Worm (Caenorhabditis elegans) whole organism, late embryonic: Measurements from ENCODE around the gene sre-5.
A peak's percentile ranks its signal among the peaks of the same experiment; 100 is the strongest.

Experiments used
- F13H6.1 ChIP-seq: sonication (generic microtip); optimal IDR thresholded peaks from 2 replicates; lab custom pipeline; 2016; ENCODE audit warnings: missing genetic modification characterization, missing compliant biosample characterization
- T23F11.4 ChIP-seq: fragments of 200-800 bp; sonication (Bioruptor generic); optimal IDR thresholded peaks from 2 replicates; lab custom pipeline; 2018; ENCODE audit warnings: mild to moderate bottlenecking, missing genetic modification characterization, missing compliant biosample characterization
- Y22D7AL.16 ChIP-seq: sonication (generic microtip); optimal IDR thresholded peaks from 2 replicates; lab custom pipeline; 2016; ENCODE audit warnings: missing genetic modification characterization, missing compliant biosample characterization
- ahr-1 ChIP-seq: sonication (generic microtip); optimal IDR thresholded peaks from 2 replicates; lab custom pipeline; 2016; ENCODE audit warnings: missing genetic modification characterization, missing compliant biosample characterization
- ama-1 ChIP-seq: fragments of 150-350 bp; optimal IDR thresholded peaks from 2 replicates; lab custom pipeline; 2014
- ceh-14 ChIP-seq: sonication (generic microtip); optimal IDR thresholded peaks from 2 replicates; lab custom pipeline; 2016; ENCODE audit warnings: missing genotype, missing genetic modification characterization, missing compliant biosample characterization
- ceh-2 ChIP-seq: sonication (generic microtip); optimal IDR thresholded peaks from 2 replicates; lab custom pipeline; 2016; ENCODE audit warnings: missing genotype, missing genetic modification characterization, missing compliant biosample characterization
- ceh-22 ChIP-seq: sonication (generic microtip); optimal IDR thresholded peaks from 2 replicates; lab custom pipeline; 2017; ENCODE audit warnings: missing biosample characterization, missing genetic modification characterization
- ceh-24 ChIP-seq: sonication (generic microtip); optimal IDR thresholded peaks from 2 replicates; lab custom pipeline; 2016; ENCODE audit warnings: mild to moderate bottlenecking, missing genetic modification characterization, missing compliant biosample characterization
- ceh-31 ChIP-seq: sonication (generic microtip); optimal IDR thresholded peaks from 2 replicates; lab custom pipeline; 2016; ENCODE audit warnings: missing genetic modification characterization, missing compliant biosample characterization
- ceh-34 ChIP-seq: sonication (generic microtip); optimal IDR thresholded peaks from 2 replicates; lab custom pipeline; 2016; ENCODE audit warnings: mild to moderate bottlenecking, missing genetic modification characterization, missing compliant biosample characterization
- ceh-45 ChIP-seq: fragments of 200-800 bp; sonication (Bioruptor generic); IDR thresholded peaks from 2 replicates; pipeline ENCODE4 v1.3.6; 2022; ENCODE audit warnings: missing genetic modification reagents, missing genetic modification characterization, missing compliant biosample characterization
- ceh-48 ChIP-seq: sonication (generic microtip); optimal IDR thresholded peaks from 2 replicates; lab custom pipeline; 2016; ENCODE audit warnings: missing genetic modification characterization, inconsistent platforms, missing compliant biosample characterization
- ceh-6 ChIP-seq: fragments of 200-800 bp; sonication (Bioruptor generic); optimal IDR thresholded peaks from 2 replicates; lab custom pipeline; 2018; ENCODE audit warnings: mild to moderate bottlenecking, missing genetic modification characterization, missing compliant biosample characterization
- ceh-9 ChIP-seq: sonication (generic microtip); optimal IDR thresholded peaks from 2 replicates; lab custom pipeline; 2016; ENCODE audit warnings: mild to moderate bottlenecking, missing genetic modification characterization, inconsistent platforms, missing compliant biosample characterization
- dmd-4 ChIP-seq: sonication (generic microtip); optimal IDR thresholded peaks from 2 replicates; lab custom pipeline; 2016; ENCODE audit warnings: borderline replicate concordance, missing genetic modification characterization, missing compliant biosample characterization
- dve-1 ChIP-seq: sonication (generic microtip); optimal IDR thresholded peaks from 2 replicates; lab custom pipeline; 2017; ENCODE audit warnings: antibody characterized with exemption, mild to moderate bottlenecking, missing genetic modification characterization, missing compliant biosample characterization
- elt-2 ChIP-seq: sonication (generic microtip); optimal IDR thresholded peaks from 2 replicates; lab custom pipeline; 2016; ENCODE audit warnings: missing genetic modification reagents, missing genetic modification characterization, missing compliant biosample characterization
- eyg-1 ChIP-seq: sonication (generic microtip); optimal IDR thresholded peaks from 2 replicates; lab custom pipeline; 2016; ENCODE audit warnings: missing genotype, missing genetic modification characterization, missing compliant biosample characterization
- fkh-10 ChIP-seq: fragments of 150-350 bp; optimal IDR thresholded peaks from 2 replicates; lab custom pipeline; 2014; ENCODE audit warnings: missing biosample characterization, missing genetic modification reagents, missing genetic modification characterization
- fkh-6 ChIP-seq: sonication (generic microtip); optimal IDR thresholded peaks from 2 replicates; lab custom pipeline; 2016; ENCODE audit warnings: missing genetic modification characterization, missing compliant biosample characterization
- gmeb-2 ChIP-seq: sonication (generic microtip); optimal IDR thresholded peaks from 2 replicates; lab custom pipeline; 2016; ENCODE audit warnings: missing genetic modification characterization, inconsistent platforms, missing compliant biosample characterization
- hlh-13 ChIP-seq: fragments of 200-800 bp; sonication (Bioruptor generic); optimal IDR thresholded peaks from 2 replicates; lab custom pipeline; 2018; ENCODE audit warnings: mild to moderate bottlenecking, missing genetic modification characterization, missing compliant biosample characterization
- hlh-15 ChIP-seq: sonication (generic microtip); optimal IDR thresholded peaks from 2 replicates; lab custom pipeline; 2016; ENCODE audit warnings: missing genetic modification characterization, missing compliant biosample characterization
- hlh-30 ChIP-seq: sonication (generic microtip); optimal IDR thresholded peaks from 2 replicates; lab custom pipeline; 2017; ENCODE audit warnings: antibody characterized with exemption, missing genetic modification characterization, missing compliant biosample characterization; ENCODE audit not compliant: insufficient read depth
- hlh-6 ChIP-seq: sonication (generic microtip); optimal IDR thresholded peaks from 2 replicates; lab custom pipeline; 2016; ENCODE audit warnings: missing genotype, missing genetic modification characterization, missing compliant biosample characterization
- madf-2 ChIP-seq: sonication (generic microtip); optimal IDR thresholded peaks from 2 replicates; lab custom pipeline; 2017; ENCODE audit warnings: missing genetic modification characterization, missing compliant biosample characterization
- nfya-1 ChIP-seq: sonication (generic microtip); optimal IDR thresholded peaks from 2 replicates; lab custom pipeline; 2017; ENCODE audit warnings: missing genetic modification characterization, mild to moderate bottlenecking, missing compliant biosample characterization, antibody characterized with exemption, moderate library complexity
- nhr-11 ChIP-seq: fragments of 150-350 bp; optimal IDR thresholded peaks from 2 replicates; lab custom pipeline; 2014; ENCODE audit warnings: missing biosample characterization, missing genetic modification characterization
- nhr-232 ChIP-seq: sonication (generic microtip); optimal IDR thresholded peaks from 2 replicates; lab custom pipeline; 2016; ENCODE audit warnings: missing genetic modification characterization, missing compliant biosample characterization
- npax-4 ChIP-seq: sonication (generic microtip); optimal IDR thresholded peaks from 2 replicates; lab custom pipeline; 2016; ENCODE audit warnings: missing genetic modification characterization, missing compliant biosample characterization
- pag-3 ChIP-seq: sonication (generic microtip); optimal IDR thresholded peaks from 2 replicates; lab custom pipeline; 2016; ENCODE audit warnings: missing compliant biosample characterization, missing genetic modification characterization, borderline replicate concordance
- pat-9 ChIP-seq: fragments of 200-800 bp; sonication (Bioruptor generic); optimal IDR thresholded peaks from 2 replicates; lab custom pipeline; 2018; ENCODE audit warnings: mild to moderate bottlenecking, missing genetic modification characterization, moderate library complexity, missing compliant biosample characterization
- pros-1 ChIP-seq: fragments of 150-350 bp; optimal IDR thresholded peaks from 2 replicates; lab custom pipeline; 2014; ENCODE audit warnings: missing biosample characterization, missing genetic modification reagents, missing genetic modification characterization
- ref-2 ChIP-seq: sonication (generic microtip); optimal IDR thresholded peaks from 2 replicates; lab custom pipeline; 2016; ENCODE audit warnings: missing genetic modification characterization, missing compliant biosample characterization
- rnt-1 ChIP-seq: sonication (generic microtip); optimal IDR thresholded peaks from 2 replicates; lab custom pipeline; 2016; ENCODE audit warnings: missing genetic modification characterization, missing compliant biosample characterization
- sdc-2 ChIP-seq: sonication (generic microtip); optimal IDR thresholded peaks from 2 replicates; lab custom pipeline; 2016; ENCODE audit warnings: missing genotype, missing genetic modification characterization, missing compliant biosample characterization
- sox-4 ChIP-seq: sonication (generic microtip); optimal IDR thresholded peaks from 2 replicates; lab custom pipeline; 2017; ENCODE audit warnings: mild to moderate bottlenecking, missing genetic modification characterization, inconsistent platforms, missing compliant biosample characterization
- syd-9 ChIP-seq: sonication (generic microtip); optimal IDR thresholded peaks from 2 replicates; lab custom pipeline; 2016; ENCODE audit warnings: mild to moderate bottlenecking, missing genetic modification characterization, moderate library complexity, missing compliant biosample characterization
- tbx-2 ChIP-seq: sonication (generic microtip); optimal IDR thresholded peaks from 2 replicates; lab custom pipeline; 2016; ENCODE audit warnings: missing genetic modification characterization, missing compliant biosample characterization
- ttx-3 ChIP-seq: sonication (generic microtip); optimal IDR thresholded peaks from 2 replicates; lab custom pipeline; 2016; ENCODE audit warnings: missing genetic modification reagents, missing genetic modification characterization, missing compliant biosample characterization
- unc-3 ChIP-seq, 2 experiments: fragments of 200-800 bp in 1 of 2; sonication (Bioruptor generic) in 1 of 2; sonication (generic microtip) in 1 of 2; conservative IDR thresholded peaks in 1 of 2; optimal IDR thresholded peaks in 1 of 2; 2 replicates each; pipeline versions ENCODE4 v1.3.6 to Lab custom; 2016 to 2022; ENCODE audit warnings: missing compliant biosample characterization in 2 of 2, missing genetic modification characterization in 2 of 2, missing genetic modification reagents in 1 of 2
- unc-55 ChIP-seq: sonication (generic microtip); optimal IDR thresholded peaks from 2 replicates; lab custom pipeline; 2017; ENCODE audit warnings: missing biosample characterization, missing genetic modification reagents, missing genetic modification characterization
- zip-5 ChIP-seq: sonication (generic microtip); optimal IDR thresholded peaks from 2 replicates; lab custom pipeline; 2016; ENCODE audit warnings: missing genetic modification characterization, missing compliant biosample characterization

sre-5 gene

DNA sequence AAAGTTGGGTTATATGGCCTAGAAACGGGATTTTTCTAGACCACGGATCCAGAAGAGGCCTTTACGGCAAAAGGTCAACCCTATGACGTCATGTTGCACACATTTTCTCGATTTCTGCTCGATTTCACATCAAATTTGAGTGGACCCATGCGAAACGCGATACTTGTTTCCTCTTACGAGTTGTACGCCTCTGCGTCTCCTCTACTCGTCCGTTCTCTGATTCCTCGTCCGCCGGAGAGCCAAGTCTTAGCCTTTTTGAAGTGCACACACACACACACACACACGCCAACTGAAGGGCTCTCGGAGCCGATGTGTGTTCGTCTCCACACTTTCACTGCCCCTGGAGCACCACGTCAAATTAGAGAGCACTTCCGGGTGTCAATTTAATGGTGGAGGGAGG lies 44.0 kb upstream of the sre-5 start:
- TF ChIP-seq T23F11.4 (no peak), hlh-6 (no peak), eyg-1 (tag; lab: Kevin White, UChicago) (peak; percentile 21), tbx-2 (tag; lab: Kevin White, UChicago) (peak; percentile 11), ceh-34 (tag; lab: Kevin White, UChicago) (peak; percentile 95), fkh-6 (tag; lab: Kevin White, UChicago) (peak; percentile 38), ceh-31 (tag; lab: Kevin White, UChicago) (peak; percentile 49), syd-9 (peak; percentile 7), ceh-2 (tag; lab: Kevin White, UChicago) (peak; percentile 39), ceh-22 (tag; lab: Kevin White, UChicago) (peak; percentile 36), sdc-2 (tag; lab: Kevin White, UChicago) (no peak), ceh-6 (GFP tag; lab: Kevin White, UChicago) (no peak), ref-2 (tag; lab: Kevin White, UChicago) (peak; percentile 63)

DNA sequence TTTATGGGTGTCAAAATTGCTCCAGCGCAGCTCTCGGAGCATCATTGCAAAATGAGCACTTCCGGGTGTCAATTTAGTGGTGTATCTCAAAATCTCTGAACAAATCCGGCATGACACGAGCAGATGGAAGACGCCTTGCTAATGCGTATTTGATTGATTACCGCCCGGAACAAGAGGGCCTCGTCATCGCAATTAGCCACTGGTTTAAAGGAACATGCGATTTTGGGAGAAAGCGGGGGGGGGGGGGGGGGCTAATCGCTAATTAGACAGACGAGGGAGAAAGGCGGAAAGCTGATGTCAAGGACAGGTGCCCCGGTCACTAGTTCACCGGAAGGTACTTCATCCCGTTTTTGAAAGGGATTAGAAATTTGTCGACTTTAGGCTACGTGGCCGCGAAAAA lies 43.3 kb upstream of the sre-5 start:
- TF ChIP-seq ceh-6 (GFP tag; lab: Kevin White, UChicago) (peak; percentile 36), ceh-48 (tag; lab: Kevin White, UChicago) (peak; percentile 28), ceh-31 (tag; lab: Kevin White, UChicago) (peak; percentile 59), unc-55 (peak; percentile 25), ref-2 (tag; lab: Kevin White, UChicago) (peak; percentile 23), ahr-1 (tag; lab: Kevin White, UChicago) (no peak), hlh-30 (tag; lab: Kevin White, UChicago) (no peak), ttx-3 (tag; lab: Kevin White, UChicago) (peak; percentile 8), ceh-24 (tag; lab: Kevin White, UChicago) (no peak)
- TF ChIP-seq, all 69 proteins: peak for 6

DNA sequence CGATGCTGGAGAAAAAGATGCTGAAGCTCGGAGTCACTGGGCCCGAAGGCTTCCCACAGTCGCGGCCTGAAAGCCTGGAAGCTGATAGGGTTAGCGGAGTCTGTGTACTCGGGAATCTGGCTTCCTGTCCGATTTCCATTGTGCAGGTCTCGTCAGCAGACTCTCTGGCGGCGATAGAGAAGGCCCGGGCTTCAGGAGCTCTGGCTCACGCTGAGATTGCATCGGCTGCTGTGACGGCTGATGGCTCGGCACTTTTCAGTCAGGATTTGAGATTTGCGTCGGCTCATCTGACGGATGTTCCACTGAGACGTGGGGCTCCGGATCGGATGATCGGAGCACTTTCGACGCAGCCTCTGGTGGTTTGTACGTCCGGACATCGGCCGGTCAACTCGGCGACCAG lies 41.6 kb upstream of the sre-5 start:
- TF ChIP-seq madf-2 (tag; lab: Kevin White, UChicago) (no peak), nfya-1 (tag; lab: Kevin White, UChicago) (no peak)

DNA sequence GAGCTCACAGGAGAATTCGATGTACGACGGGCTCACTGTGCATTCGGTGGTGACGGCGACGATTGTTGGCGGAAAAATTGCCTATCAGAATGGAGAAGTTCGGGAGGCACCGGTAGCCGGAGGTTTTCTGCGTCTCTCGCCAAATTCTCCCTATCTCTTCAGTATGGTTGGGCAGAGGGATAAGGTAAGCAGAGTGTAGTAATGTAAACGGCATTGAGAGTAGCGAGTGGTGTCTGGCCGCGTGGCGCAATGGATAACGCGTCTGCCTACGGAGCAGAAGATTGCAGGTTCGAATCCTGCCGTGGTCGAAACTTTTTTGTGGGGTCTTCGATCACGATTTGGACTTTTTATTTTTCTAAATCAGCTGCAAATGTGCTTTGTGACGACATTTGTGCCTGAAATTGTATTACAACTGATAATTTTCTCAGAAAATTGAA lies 40.4 kb upstream of the sre-5 start:
- TF ChIP-seq ttx-3 (tag; lab: Kevin White, UChicago) (peak; percentile 76), tbx-2 (tag; lab: Kevin White, UChicago) (peak; percentile 76), ceh-48 (tag; lab: Kevin White, UChicago) (peak; percentile 34), gmeb-2 (tag; lab: Kevin White, UChicago) (peak; percentile 61), rnt-1 (peak; percentile 52), ceh-24 (tag; lab: Kevin White, UChicago) (peak; percentile 6), pros-1 (tag; lab: Kevin White, UChicago) (no peak), unc-55 (no peak), ceh-14 (peak; percentile 74), hlh-13 (GFP tag; lab: Kevin White, UChicago) (peak; percentile 72), Y22D7AL.16 (tag; lab: Kevin White, UChicago) (peak; percentile 64), F13H6.1 (tag; lab: Kevin White, UChicago) (peak; percentile 50), npax-4 (peak; percentile 32), dve-1 (tag; lab: Kevin White, UChicago) (peak; percentile 49), zip-5 (tag; lab: Kevin White, UChicago) (peak; percentile 53), sox-4 (tag; lab: Kevin White, UChicago) (peak; percentile 71), hlh-6 (peak; percentile 79), hlh-15 (tag; lab: Kevin White, UChicago) (peak; percentile 23), dmd-4 (tag; lab: Kevin White, UChicago) (peak; percentile 51), fkh-10 (GFP tag; lab: Kevin White, UChicago) (peak; percentile 6), unc-3 (GFP tag; conservative IDR thresholded peaks at IDR 0.05; lab: Robert Waterston, UW) (peak; percentile 50; the same call in 1 of the 2 replicates), unc-3 (tag; optimal IDR thresholded peaks at IDR 0.05; lab: Kevin White, UChicago) (peak; percentile 34), ref-2 (tag; lab: Kevin White, UChicago) (peak; percentile 58), ceh-31 (tag; lab: Kevin White, UChicago) (peak; percentile 40), fkh-6 (tag; lab: Kevin White, UChicago) (peak; percentile 83), pag-3 (tag; lab: Kevin White, UChicago) (no peak), ama-1 (lab: Kevin White, UChicago) (no peak), ceh-34 (tag; lab: Kevin White, UChicago) (peak; percentile 66), ceh-45 (peak; percentile 77; the same call in 1 of the 2 replicates), nhr-232 (tag; lab: Kevin White, UChicago) (peak; percentile 76), elt-2 (tag; lab: Kevin White, UChicago) (peak; percentile 64), pat-9 (tag; lab: Kevin White, UChicago) (peak; percentile 76), nhr-11 (tag; lab: Kevin White, UChicago) (no peak), ceh-2 (tag; lab: Kevin White, UChicago) (peak; percentile 54), ceh-9 (tag; lab: Kevin White, UChicago) (no peak)
